Worm (Caenorhabditis elegans) whole organism, L2 larva: Measurements from ENCODE around the gene K11H3.2.
A peak's percentile ranks its signal among the peaks of the same experiment; 100 is the strongest.

ENCODE experiments used
- C34F6.9 ChIP-seq: fragments of 150-350 bp; optimal IDR thresholded peaks from 2 replicates; lab custom pipeline; 2014; ENCODE audit warnings: missing biosample characterization, missing genetic modification characterization
- F13H6.1 ChIP-seq: sonication (generic microtip); optimal IDR thresholded peaks from 2 replicates; lab custom pipeline; 2016; ENCODE audit warnings: missing genetic modification characterization, missing compliant biosample characterization
- ZK546.5 ChIP-seq: sonication (generic microtip); optimal IDR thresholded peaks from 2 replicates; lab custom pipeline; 2017; ENCODE audit warnings: missing biosample characterization, missing genetic modification characterization
- aly-2 ChIP-seq: fragments of 150-350 bp; optimal IDR thresholded peaks from 2 replicates; lab custom pipeline; 2014; ENCODE audit warnings: missing biosample characterization, missing genetic modification characterization
- ama-1 ChIP-seq: fragments of 150-350 bp; optimal IDR thresholded peaks from 2 replicates; lab custom pipeline; 2018; ENCODE audit warnings: inconsistent platforms
- blmp-1 ChIP-seq: sonication (generic microtip); optimal IDR thresholded peaks from 2 replicates; lab custom pipeline; 2017; ENCODE audit warnings: missing genetic modification characterization, mild to moderate bottlenecking, missing compliant biosample characterization, antibody characterized with exemption, moderate library complexity; ENCODE audit not compliant: insufficient read depth
- ceh-16 ChIP-seq: fragments of 150-350 bp; optimal IDR thresholded peaks from 2 replicates; lab custom pipeline; 2014; ENCODE audit warnings: missing biosample characterization, missing genetic modification characterization
- ceh-82 ChIP-seq: fragments of 150-350 bp; optimal IDR thresholded peaks from 2 replicates; lab custom pipeline; 2014; ENCODE audit warnings: missing biosample characterization, missing genetic modification characterization
- crh-2 ChIP-seq: sonication (generic microtip); optimal IDR thresholded peaks from 2 replicates; lab custom pipeline; 2017; ENCODE audit warnings: missing biosample characterization, missing genetic modification characterization
- fos-1 ChIP-seq: fragments of 150-350 bp; optimal IDR thresholded peaks from 2 replicates; lab custom pipeline; 2014; ENCODE audit warnings: missing biosample characterization, missing genetic modification characterization
- lin-11 ChIP-seq: fragments of 150-350 bp; sonication (generic microtip); optimal IDR thresholded peaks from 2 replicates; lab custom pipeline; 2014; ENCODE audit warnings: missing biosample characterization, missing genetic modification characterization, inconsistent platforms, mixed read lengths
- lin-13 ChIP-seq: fragments of 150-350 bp; optimal IDR thresholded peaks from 2 replicates; lab custom pipeline; 2014; ENCODE audit warnings: missing biosample characterization, missing genetic modification reagents, missing genetic modification characterization
- lin-39 ChIP-seq: fragments of 150-350 bp; optimal IDR thresholded peaks from 2 replicates; lab custom pipeline; 2014; ENCODE audit warnings: missing biosample characterization, missing genetic modification reagents, missing genetic modification characterization
- lsy-2 ChIP-seq, 2 experiments: fragments of 150-350 bp in 1 of 2; sonication (generic microtip) in 1 of 2; optimal IDR thresholded peaks; 2 replicates each; lab custom pipeline; 2014 to 2017; ENCODE audit warnings: missing biosample characterization in 2 of 2, missing genetic modification characterization in 2 of 2
- mab-5 ChIP-seq: fragments of 150-350 bp; optimal IDR thresholded peaks from 2 replicates; lab custom pipeline; 2014; ENCODE audit warnings: missing biosample characterization, missing genetic modification characterization
- mbf-1 ChIP-seq: sonication (generic microtip); optimal IDR thresholded peaks from 2 replicates; lab custom pipeline; 2017; ENCODE audit warnings: missing biosample characterization, missing genetic modification characterization
- mdl-1 ChIP-seq, 2 experiments: fragments of 150-350 bp in 1 of 2; sonication (generic microtip) in 1 of 2; optimal IDR thresholded peaks; 2 replicates each; lab custom pipeline; 2017; ENCODE audit warnings: missing biosample characterization in 2 of 2, missing genetic modification characterization in 2 of 2
- nhr-11 ChIP-seq: fragments of 150-350 bp; optimal IDR thresholded peaks from 2 replicates; lab custom pipeline; 2014; ENCODE audit warnings: missing biosample characterization, missing genetic modification characterization
- nhr-12 ChIP-seq: fragments of 150-350 bp; optimal IDR thresholded peaks from 2 replicates; lab custom pipeline; 2014; ENCODE audit warnings: missing biosample characterization, missing genetic modification characterization
- nhr-129 ChIP-seq: fragments of 150-350 bp; optimal IDR thresholded peaks from 2 replicates; lab custom pipeline; 2014; ENCODE audit warnings: missing biosample characterization, missing genetic modification characterization
- nhr-23 ChIP-seq: fragments of 150-350 bp; optimal IDR thresholded peaks from 2 replicates; lab custom pipeline; 2014; ENCODE audit warnings: missing biosample characterization, missing genetic modification reagents, missing genetic modification characterization
- nhr-25 ChIP-seq: fragments of 150-350 bp; sonication (generic microtip); optimal IDR thresholded peaks from 3 replicates; lab custom pipeline; 2014; ENCODE audit warnings: missing biosample characterization, missing genetic modification characterization
- nhr-6 ChIP-seq: fragments of 150-350 bp; optimal IDR thresholded peaks from 2 replicates; lab custom pipeline; 2014; ENCODE audit warnings: missing biosample characterization, missing genetic modification characterization
- peb-1 ChIP-seq: fragments of 150-350 bp; optimal IDR thresholded peaks from 2 replicates; lab custom pipeline; 2014; ENCODE audit warnings: missing biosample characterization, missing genetic modification characterization
- sem-4 ChIP-seq: fragments of 150-350 bp; optimal IDR thresholded peaks from 2 replicates; lab custom pipeline; 2014; ENCODE audit warnings: missing biosample characterization, missing genetic modification reagents, missing genetic modification characterization
- skn-1 ChIP-seq: sonication (generic microtip); optimal IDR thresholded peaks from 2 replicates; lab custom pipeline; 2017; ENCODE audit warnings: missing biosample characterization, missing genetic modification characterization
- sma-9 ChIP-seq, 2 experiments: fragments of 150-350 bp in 1 of 2; sonication (generic microtip) in 1 of 2; optimal IDR thresholded peaks; 2 replicates each; lab custom pipeline; 2014 to 2016; ENCODE audit warnings: missing genetic modification characterization in 2 of 2, mild to moderate bottlenecking in 1 of 2, missing biosample characterization in 1 of 2, missing compliant biosample characterization in 1 of 2, missing genetic modification reagents in 1 of 2, moderate library complexity in 1 of 2
- snpc-4 ChIP-seq: fragments of 150-350 bp; optimal IDR thresholded peaks from 2 replicates; lab custom pipeline; 2014; ENCODE audit warnings: missing biosample characterization, missing genetic modification characterization
- unc-39 ChIP-seq: fragments of 150-350 bp; optimal IDR thresholded peaks from 2 replicates; lab custom pipeline; 2014; ENCODE audit warnings: missing biosample characterization, missing genetic modification characterization
- unc-55 ChIP-seq: fragments of 150-350 bp; sonication (generic microtip); optimal IDR thresholded peaks from 3 replicates; lab custom pipeline; 2014; ENCODE audit warnings: missing biosample characterization, missing genetic modification reagents, missing genetic modification characterization
- unc-62 ChIP-seq: fragments of 150-350 bp; optimal IDR thresholded peaks from 2 replicates; lab custom pipeline; 2014; ENCODE audit warnings: missing biosample characterization, missing genetic modification reagents, missing genetic modification characterization
- zag-1 ChIP-seq: fragments of 150-350 bp; optimal IDR thresholded peaks from 2 replicates; lab custom pipeline; 2014; ENCODE audit warnings: missing biosample characterization, missing genetic modification characterization
- ztf-11 ChIP-seq: sonication (generic microtip); optimal IDR thresholded peaks from 2 replicates; lab custom pipeline; 2017; ENCODE audit warnings: missing biosample characterization, missing genetic modification characterization
- ztf-4 ChIP-seq: fragments of 150-350 bp; optimal IDR thresholded peaks from 2 replicates; lab custom pipeline; 2014; ENCODE audit warnings: missing biosample characterization, missing genetic modification characterization

Gene K11H3.2

DNA sequence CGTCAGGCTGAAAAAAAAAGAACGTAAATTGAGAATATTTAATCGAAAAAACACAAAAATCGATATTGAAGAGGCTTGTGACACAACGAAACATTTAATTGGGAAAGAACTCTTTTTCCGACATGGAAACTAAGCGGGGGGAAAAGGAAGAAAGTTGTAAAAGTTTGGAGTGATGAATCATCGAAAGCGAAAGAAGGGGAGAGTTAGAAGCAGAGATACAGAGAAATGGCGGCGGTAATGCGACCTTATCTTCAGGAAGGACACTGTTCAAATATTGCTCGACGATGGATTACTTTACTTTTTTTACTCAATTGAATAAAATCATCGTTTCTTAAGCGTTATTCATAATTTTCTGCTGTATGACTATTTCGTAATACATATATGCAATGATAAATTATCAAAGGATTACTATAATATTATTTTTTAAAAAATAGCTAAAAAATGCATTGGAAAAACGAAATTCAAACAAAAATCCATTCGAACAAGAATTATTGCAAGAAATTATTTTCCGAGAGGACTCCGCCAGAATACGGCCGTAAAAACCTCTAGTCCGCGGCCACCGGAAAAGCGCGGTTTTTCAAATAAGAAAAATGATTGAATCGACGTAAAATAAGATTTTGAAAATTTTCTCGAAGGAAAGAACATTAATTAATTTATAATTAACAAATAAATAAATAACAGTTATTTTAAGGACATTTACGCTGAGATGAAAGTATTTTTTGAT is 21.7 kb downstream of the K11H3.2 start, which contains the start of gene dhhc-4 (continued):
- TF ChIP-seq skn-1 (tag; lab: Kevin White, UChicago) (no peak), nhr-12 (tag; lab: Kevin White, UChicago) (no peak), nhr-11 (tag; lab: Kevin White, UChicago) (no peak), unc-55 (GFP tag; lab: Kevin White, UChicago) (peak; percentile 80), ztf-4 (tag; lab: Kevin White, UChicago) (peak; percentile 22), aly-2 (no peak), mab-5 (tag; lab: Kevin White, UChicago) (peak; percentile 66), ama-1 (lab: Kevin White, UChicago) (no peak), nhr-23 (tag; lab: Kevin White, UChicago) (no peak), snpc-4 (tag; lab: Kevin White, UChicago) (peak; percentile 25), crh-2 (tag; lab: Kevin White, UChicago) (peak; percentile 5), zag-1 (tag; lab: Kevin White, UChicago) (no peak), F13H6.1 (tag; lab: Kevin White, UChicago) (peak; percentile 80), lin-11 (tag; lab: Kevin White, UChicago) (no peak), nhr-6 (no peak), unc-62 (GFP tag; lab: Kevin White, UChicago) (no peak), ztf-11 (tag; lab: Kevin White, UChicago) (no peak)

DNA sequence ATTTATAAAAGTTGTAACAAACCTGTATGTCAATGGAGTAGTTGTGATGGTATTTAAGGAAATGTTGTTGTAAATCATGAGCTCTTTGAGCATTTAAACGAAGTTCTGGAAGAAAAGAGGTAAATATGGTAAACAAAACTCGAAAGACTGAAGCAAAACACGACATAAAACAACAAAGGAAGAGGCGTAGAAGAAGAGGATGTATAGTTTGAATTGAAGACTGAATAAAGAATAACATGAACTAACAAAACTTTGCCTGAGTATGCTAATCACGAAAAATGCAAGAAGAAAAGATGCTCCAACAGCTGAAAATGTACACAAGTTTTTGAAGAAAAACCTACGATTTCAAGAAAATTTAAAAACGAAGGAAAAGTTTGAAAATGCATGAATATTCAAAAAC is 24.8 kb downstream of the K11H3.2 start, which contains the start of gene ZK757.1:
ZK757.1 (minus strand) TSS at position 101 of the 400 bp plus-strand sequence.
- TF ChIP-seq aly-2: no peak
- TF ChIP-seq peb-1 (tag; lab: Kevin White, UChicago): no peak
- no peak for TF ChIP-seq ceh-16 (tag; lab: Kevin White, UChicago)
- TF ChIP-seq lin-13 (GFP tag; lab: Kevin White, UChicago): no peak
- TF ChIP-seq nhr-12 (tag; lab: Kevin White, UChicago): no peak
- TF ChIP-seq blmp-1: no peak
- TF ChIP-seq C34F6.9 (tag; lab: Kevin White, UChicago): no peak

DNA sequence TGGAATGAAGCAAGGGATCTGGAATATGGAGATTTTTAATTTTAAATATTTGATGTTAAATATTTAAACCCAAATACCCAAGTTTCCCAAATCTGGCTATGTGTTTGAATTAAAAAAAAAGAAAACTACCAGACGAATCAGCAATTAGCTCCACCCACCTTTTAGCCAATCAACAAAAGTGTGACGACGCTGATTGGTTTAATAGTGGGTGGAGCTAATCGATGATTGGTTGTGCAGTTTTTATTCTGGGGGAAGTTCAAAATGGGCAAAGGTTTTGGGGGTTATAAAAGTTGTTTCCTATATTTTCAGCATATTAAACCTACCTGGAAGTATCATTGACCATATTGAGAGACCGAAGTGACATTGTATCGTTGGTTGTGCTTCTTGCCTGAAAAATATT is 28.3 kb downstream of the K11H3.2 start:
- TF ChIP-seq nhr-129 (tag; lab: Kevin White, UChicago) (no peak), ama-1 (lab: Kevin White, UChicago) (no peak), nhr-11 (tag; lab: Kevin White, UChicago) (no peak), lsy-2 (tag; optimal IDR thresholded peaks at IDR 0.05; lab: Kevin White, UChicago) (no peak), ceh-16 (tag; lab: Kevin White, UChicago) (no peak), unc-55 (GFP tag; lab: Kevin White, UChicago) (no peak), blmp-1 (no peak), unc-62 (GFP tag; lab: Kevin White, UChicago) (no peak), C34F6.9 (tag; lab: Kevin White, UChicago) (no peak), sem-4 (tag; lab: Kevin White, UChicago) (no peak), nhr-12 (tag; lab: Kevin White, UChicago) (no peak), ceh-82 (tag; lab: Kevin White, UChicago) (no peak)

DNA sequence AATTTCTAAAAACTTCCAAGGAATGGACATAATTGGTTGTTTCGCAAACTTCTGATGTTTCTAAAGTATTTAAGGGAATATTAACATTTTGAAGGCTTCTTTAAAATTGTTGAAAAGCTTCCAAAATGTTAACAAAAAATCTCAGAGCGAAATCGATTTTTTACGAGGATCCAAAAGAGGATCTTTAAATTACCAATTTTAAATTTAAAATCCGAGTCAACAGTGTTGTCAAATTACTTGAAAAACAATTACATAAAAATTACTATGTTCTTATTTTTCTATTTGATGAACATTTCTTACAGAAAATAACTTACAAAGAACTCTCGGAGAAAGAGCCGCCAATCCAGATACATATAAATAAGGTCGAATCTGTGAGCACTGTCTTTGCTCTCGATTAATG is 30.8 kb downstream of the K11H3.2 start, which contains the start of gene ZK757.10:
ZK757.10 (plus strand) TSS at position 301 of the 400 bp plus-strand sequence.
- TF ChIP-seq aly-2 (no peak), crh-2 (tag; lab: Kevin White, UChicago) (no peak), nhr-25 (tag; lab: Kevin White, UChicago) (no peak), nhr-12 (tag; lab: Kevin White, UChicago) (no peak), fos-1 (tag; lab: Kevin White, UChicago) (no peak), sma-9 (GFP tag; optimal IDR thresholded peaks at IDR 0.05; lab: Kevin White, UChicago) (no peak), sma-9 (tag; optimal IDR thresholded peaks at IDR 0.05; lab: Kevin White, UChicago) (no peak), unc-55 (GFP tag; lab: Kevin White, UChicago) (no peak), unc-62 (GFP tag; lab: Kevin White, UChicago) (no peak), ceh-82 (tag; lab: Kevin White, UChicago) (no peak), nhr-6 (no peak), unc-39 (no peak), lin-39 (tag; lab: Kevin White, UChicago) (no peak), mdl-1 (tag; optimal IDR thresholded peaks at IDR 0.05; lab: Kevin White, UChicago) (no peak), sem-4 (tag; lab: Kevin White, UChicago) (no peak), F13H6.1 (tag; lab: Kevin White, UChicago) (no peak), ZK546.5 (tag; lab: Kevin White, UChicago) (no peak), mbf-1 (no peak), peb-1 (tag; lab: Kevin White, UChicago) (no peak)
- TF ChIP-seq, all 48 proteins: peak for 0
